Fruit fly (Drosophila melanogaster): ENCODE results near the gene Marcal1.

Gene Marcal1

DNA sequence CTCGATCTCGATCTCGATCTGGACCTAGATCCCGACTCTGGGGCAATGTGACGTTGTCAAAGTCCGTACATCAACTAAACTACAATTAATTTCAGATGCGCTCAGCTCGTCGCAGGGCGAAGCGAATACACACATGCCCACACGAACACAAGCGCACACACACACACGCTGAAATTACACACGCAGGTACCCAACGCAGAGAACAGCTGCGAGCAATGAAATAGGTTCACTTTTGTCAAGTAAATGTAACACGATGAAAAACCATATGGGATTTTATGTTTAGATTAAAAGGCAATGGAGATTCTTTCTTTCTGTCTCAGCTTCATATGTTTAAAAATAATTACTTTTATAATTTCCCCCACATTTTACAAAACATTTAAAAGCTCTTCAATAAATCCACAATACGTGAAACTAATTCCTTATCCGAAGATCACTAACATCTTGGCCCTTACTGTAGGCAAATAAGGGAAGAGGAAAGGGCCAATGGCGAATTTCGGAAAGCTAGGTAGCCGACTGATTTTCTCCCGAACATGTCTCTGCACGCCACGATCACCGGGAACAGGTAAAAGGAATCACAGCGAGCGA lies 45.1 kb downstream of the Marcal1 start (continued):
- TF ChIP-seq CG7963 (GFP tag; IDR thresholded peaks at IDR 0.05; ENCODE audit: partially characterized antibody) (no peak), CG1529 (GFP tag; optimal IDR thresholded peaks at IDR 0.05) (peak; percentile 83), CG32767 (GFP tag; IDR thresholded peaks at IDR 0.05) (peak; percentile 82), btn (GFP tag; optimal IDR thresholded peaks at IDR 0.05) (no peak), nerfin-1 (tag; optimal IDR thresholded peaks at IDR 0.05) (peak; percentile 75), hb (GFP tag; IDR thresholded peaks at IDR 0.05; ENCODE audit: partially characterized antibody) (no peak), eve (GFP tag; optimal IDR thresholded peaks at IDR 0.05) (peak in 1 of 2 experiments; percentile 85), CG4854 (GFP tag; optimal IDR thresholded peaks at IDR 0.05) (peak; percentile 49), hth (optimal IDR thresholded peaks at IDR 0.05) (no peak), ato (GFP tag; IDR thresholded peaks at IDR 0.05; ENCODE audit: partially characterized antibody) (no peak), CG4424 (GFP tag; optimal IDR thresholded peaks at IDR 0.05) (peak; percentile 75), Doc3 (GFP tag; IDR thresholded peaks at IDR 0.05; ENCODE audit: partially characterized antibody) (no peak), CG32532 (GFP tag; IDR thresholded peaks at IDR 0.05) (peak; percentile 84), mam (GFP tag; optimal IDR thresholded peaks at IDR 0.05) (peak; percentile 70), CG9932 (GFP tag; IDR thresholded peaks at IDR 0.05) (peak; percentile 78), gfzf (GFP tag; optimal IDR thresholded peaks at IDR 0.05) (no peak), Sin3A (optimal IDR thresholded peaks at IDR 0.05) (no peak), CG30020 (tag; optimal IDR thresholded peaks at IDR 0.05) (peak; percentile 60), Nf-YC (tag; optimal IDR thresholded peaks at IDR 0.05) (peak; percentile 81), Spps (tag; optimal IDR thresholded peaks at IDR 0.05) (peak; percentile 55), GATAe (GFP tag; conservative IDR thresholded peaks at IDR 0.05) (peak; percentile 29; the same call in 1 of the 2 replicates), Eip74EF (GFP tag; optimal IDR thresholded peaks at IDR 0.05) (peak in 1 of 2 experiments; percentile 75), trem (tag; optimal IDR thresholded peaks at IDR 0.05) (peak; percentile 79), Chrac-16 (GFP tag; optimal IDR thresholded peaks at IDR 0.05) (peak; percentile 80), Trl (optimal IDR thresholded peaks at IDR 0.05) (no peak), Trl (GFP tag; optimal IDR thresholded peaks at IDR 0.05) (peak; percentile 26), CG3065 (GFP tag; optimal IDR thresholded peaks at IDR 0.05) (peak; percentile 45), CG12104 (GFP tag; optimal IDR thresholded peaks at IDR 0.05) (peak; percentile 73), sc (optimal IDR thresholded peaks at IDR 0.05) (no peak), sc (GFP tag; optimal IDR thresholded peaks at IDR 0.05) (peak; percentile 67), Neu2 (GFP tag; optimal IDR thresholded peaks at IDR 0.05; ENCODE audit: borderline replicate concordance) (peak; percentile 45), Scr (GFP tag; IDR thresholded peaks at IDR 0.05; ENCODE audit: partially characterized antibody) (no peak), lab (GFP tag; optimal IDR thresholded peaks at IDR 0.05) (peak; percentile 85), E2f1 (GFP tag; IDR thresholded peaks at IDR 0.05) (peak; percentile 66), CG10321 (GFP tag; IDR thresholded peaks at IDR 0.05) (no peak), CTCF (GFP tag; optimal IDR thresholded peaks at IDR 0.05) (peak; percentile 20), bigmax (GFP tag; optimal IDR thresholded peaks at IDR 0.05) (no peak), CG14441 (GFP tag; IDR thresholded peaks at IDR 0.05) (peak; percentile 80), CG17568 (GFP tag; optimal IDR thresholded peaks at IDR 0.05) (peak; percentile 87), zen (tag; optimal IDR thresholded peaks at IDR 0.05) (peak; percentile 92), pzg (GFP tag; optimal IDR thresholded peaks at IDR 0.05) (no peak), tup (GFP tag; optimal IDR thresholded peaks at IDR 0.05) (peak; percentile 46), gcm2 (GFP tag; optimal IDR thresholded peaks at IDR 0.05) (peak; percentile 71), CG14710 (tag; optimal IDR thresholded peaks at IDR 0.05) (peak; percentile 87), Dref (GFP tag; IDR thresholded peaks at IDR 0.05) (no peak), CkIIα-i1 (GFP tag; IDR thresholded peaks at IDR 0.05) (no peak), z (GFP tag; IDR thresholded peaks at IDR 0.05) (no peak), tll (GFP tag; optimal IDR thresholded peaks at IDR 0.05) (peak in 1 of 2 experiments; percentile 73), crp (GFP tag; optimal IDR thresholded peaks at IDR 0.05) (peak in 1 of 2 experiments; percentile 21), CG18262 (tag; optimal IDR thresholded peaks at IDR 0.05) (peak; percentile 94), CG6175 (GFP tag; IDR thresholded peaks at IDR 0.05) (peak; percentile 37; the same call in 1 of the 3 replicates)

Data from whole organism, embryonic.